Worm (Caenorhabditis elegans): Measurements from ENCODE around the gene rpl-2.

DNA sequence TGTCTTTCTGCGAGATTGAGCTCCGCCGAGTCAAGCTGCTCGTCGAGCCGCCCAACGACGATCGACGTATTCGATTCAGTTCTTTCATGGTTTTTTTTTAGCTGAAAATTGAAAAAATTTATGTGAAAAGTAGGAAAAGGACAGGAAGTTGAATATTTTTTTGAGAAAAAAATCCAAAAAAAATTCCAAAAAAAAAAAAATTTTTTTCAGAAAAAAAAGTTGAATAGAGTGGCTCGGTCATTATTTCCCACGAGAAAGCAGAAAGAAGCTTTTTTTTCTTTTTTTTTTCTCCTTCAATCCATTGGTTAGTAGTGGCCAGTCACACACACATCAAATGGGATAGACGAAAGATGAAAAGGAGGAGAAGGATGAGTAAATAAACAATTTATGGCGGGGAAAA is 5.8 kb downstream of the rpl-2 start, which contains the start of gene dhcr-7:
- TF ChIP-seq him-1 (tag; optimal IDR thresholded peaks at IDR 0.05) (no peak), dao-5 (tag; optimal IDR thresholded peaks at IDR 0.05) (no peak), W03F9.2 (tag; optimal IDR thresholded peaks at IDR 0.05) (no peak)
